Worm (Caenorhabditis elegans) whole organism, midembryonic: Measurements from ENCODE around the gene daf-4.

Experiments
- T22C8.4 ChIP-seq: fragments of 200-800 bp; sonication (Bioruptor generic); IDR thresholded peaks from 2 replicates; pipeline ENCODE4 v1.3.6; 2022; ENCODE audit warnings: missing genetic modification characterization, missing compliant biosample characterization
- cog-1 ChIP-seq: sonication (generic microtip); optimal IDR thresholded peaks from 2 replicates; lab custom pipeline; 2016; ENCODE audit warnings: missing genetic modification characterization, missing compliant biosample characterization
- flt-1 ChIP-seq: fragments of 200-800 bp; sonication (Bioruptor generic); IDR thresholded peaks from 2 replicates; pipeline ENCODE4 v1.3.6; 2022; ENCODE audit warnings: missing genetic modification characterization, missing compliant biosample characterization
- klf-2 ChIP-seq: fragments of 200-800 bp; sonication (Bioruptor generic); conservative IDR thresholded peaks from 2 replicates; pipeline ENCODE4 v1.3.6; 2022; ENCODE audit warnings: missing genetic modification reagents, missing genetic modification characterization, missing compliant biosample characterization
- med-1 ChIP-seq: sonication (generic microtip); optimal IDR thresholded peaks from 2 replicates; lab custom pipeline; 2017; ENCODE audit warnings: missing genetic modification characterization, mild to moderate bottlenecking, missing compliant biosample characterization, antibody characterized with exemption, missing genetic modification reagents; ENCODE audit not compliant: insufficient read depth
- ref-1 ChIP-seq: fragments of 200-800 bp; sonication (Bioruptor generic); conservative IDR thresholded peaks from 2 replicates; pipeline ENCODE4 v1.3.6; 2022; ENCODE audit warnings: missing genetic modification reagents, missing genetic modification characterization, missing compliant biosample characterization
- tab-1 ChIP-seq: fragments of 200-800 bp; sonication (Bioruptor generic); IDR thresholded peaks from 2 replicates; pipeline ENCODE4 v1.3.6; 2022; ENCODE audit warnings: missing genetic modification characterization, missing compliant biosample characterization
- ztf-23 ChIP-seq: fragments of 200-800 bp; sonication (Bioruptor generic); IDR thresholded peaks from 2 replicates; pipeline ENCODE4 v1.3.6; 2022; ENCODE audit warnings: missing genetic modification reagents, missing genetic modification characterization, missing compliant biosample characterization
- ztf-29 ChIP-seq: fragments of 200-800 bp; sonication (Bioruptor generic); IDR thresholded peaks from 2 replicates; pipeline ENCODE4 v1.3.6; 2022; ENCODE audit warnings: missing genetic modification reagents, missing genetic modification characterization, missing compliant biosample characterization

The daf-4 gene

ce11 chrIII:5675384-5675984 lies 50.5 kb downstream of the daf-4 start:
- TF ChIP-seq ztf-23 (no peak), cog-1 (tag; lab: Kevin White, UChicago) (no peak), tab-1 (GFP tag; lab: Robert Waterston, UW) (no peak), T22C8.4 (GFP tag; lab: Robert Waterston, UW) (no peak), flt-1 (GFP tag; lab: Robert Waterston, UW) (no peak), klf-2 (GFP tag; lab: Robert Waterston, UW) (no peak)

- TF ChIP-seq ref-1 (GFP tag; lab: Robert Waterston, UW) (no peak), klf-2 (GFP tag; lab: Robert Waterston, UW) (no peak), med-1 (GFP tag; lab: Kevin White, UChicago) (no peak), tab-1 (GFP tag; lab: Robert Waterston, UW) (no peak), ztf-23 (no peak), flt-1 (GFP tag; lab: Robert Waterston, UW) (no peak), cog-1 (tag; lab: Kevin White, UChicago) (no peak), T22C8.4 (GFP tag; lab: Robert Waterston, UW) (no peak), ztf-29 (no peak)
These were observed 52.9 kb downstream of the daf-4 start, which contains the start of gene F54E7.9 for ce11 chrIII:5677790-5678189. TSS of gene F54E7.9 (minus strand) at chrIII:5677890.

- peak; percentile 71; the same call in 1 of the 2 replicates for TF ChIP-seq tab-1 (GFP tag; lab: Robert Waterston, UW)
- peak; percentile 97 for TF ChIP-seq cog-1 (tag; lab: Kevin White, UChicago)
- TF ChIP-seq T22C8.4 (GFP tag; lab: Robert Waterston, UW): peak; percentile 57; the same call in 1 of the 2 replicates
- TF ChIP-seq ztf-23: peak; percentile 92
- peak; percentile 45 for TF ChIP-seq med-1 (GFP tag; lab: Kevin White, UChicago)
- TF ChIP-seq flt-1 (GFP tag; lab: Robert Waterston, UW): peak; percentile 87
- TF ChIP-seq klf-2 (GFP tag; lab: Robert Waterston, UW): 0 out of 2 replicates have a peak, but pooled peaks have one; percentile 42
- no peak for TF ChIP-seq ztf-29
- no peak for TF ChIP-seq ref-1 (GFP tag; lab: Robert Waterston, UW)
These were observed 54.0 kb downstream of the daf-4 start, which contains the start of the genes ska-3 and rps-12 for ce11 chrIII:5678935-5679334. TSS of gene ska-3 (minus strand) at chrIII:5679005. TSS of gene rps-12 (plus strand) at chrIII:5679298.

ce11 chrIII:5680141-5680540 lies 55.2 kb downstream of the daf-4 start, which contains the start of gene pst-2:
TSS of gene pst-2 (plus strand) at chrIII:5680433.
- TF ChIP-seq cog-1 (tag; lab: Kevin White, UChicago): no peak
- TF ChIP-seq klf-2 (GFP tag; lab: Robert Waterston, UW): no peak
- TF ChIP-seq ztf-29: no peak
- TF ChIP-seq flt-1 (GFP tag; lab: Robert Waterston, UW): no peak
- TF ChIP-seq tab-1 (GFP tag; lab: Robert Waterston, UW): no peak
- no peak for TF ChIP-seq ref-1 (GFP tag; lab: Robert Waterston, UW)
- no peak for TF ChIP-seq med-1 (GFP tag; lab: Kevin White, UChicago)
- TF ChIP-seq ztf-23: no peak
- no peak for TF ChIP-seq T22C8.4 (GFP tag; lab: Robert Waterston, UW)
